Worm (Caenorhabditis elegans) whole organism, L2 larva: ENCODE measurements around the gene nlp-41.

Experiments
- C34F6.9 ChIP-seq: fragments of 150-350 bp; optimal IDR thresholded peaks from 2 replicates; lab custom pipeline; 2014; ENCODE audit warnings: missing biosample characterization, missing genetic modification characterization
- F13H6.1 ChIP-seq: sonication (generic microtip); optimal IDR thresholded peaks from 2 replicates; lab custom pipeline; 2016; ENCODE audit warnings: missing genetic modification characterization, missing compliant biosample characterization
- R02D3.7 ChIP-seq: fragments of 150-350 bp; optimal IDR thresholded peaks from 2 replicates; lab custom pipeline; 2014; ENCODE audit warnings: missing biosample characterization, missing genetic modification characterization
- Y55F3AM.14 ChIP-seq: fragments of 200-800 bp; sonication (Bioruptor generic); optimal IDR thresholded peaks from 2 replicates; lab custom pipeline; 2018; ENCODE audit warnings: mild to moderate bottlenecking, missing genetic modification characterization, missing compliant biosample characterization
- ZK546.5 ChIP-seq: sonication (generic microtip); optimal IDR thresholded peaks from 2 replicates; lab custom pipeline; 2017; ENCODE audit warnings: missing biosample characterization, missing genetic modification characterization
- ama-1 ChIP-seq: fragments of 150-350 bp; optimal IDR thresholded peaks from 2 replicates; lab custom pipeline; 2018; ENCODE audit warnings: inconsistent platforms
- crh-2 ChIP-seq: sonication (generic microtip); optimal IDR thresholded peaks from 2 replicates; lab custom pipeline; 2017; ENCODE audit warnings: missing biosample characterization, missing genetic modification characterization
- elt-3 ChIP-seq: sonication (generic microtip); optimal IDR thresholded peaks from 2 replicates; lab custom pipeline; 2017; ENCODE audit warnings: missing biosample characterization, missing genetic modification characterization
- fos-1 ChIP-seq: fragments of 150-350 bp; optimal IDR thresholded peaks from 2 replicates; lab custom pipeline; 2014; ENCODE audit warnings: missing biosample characterization, missing genetic modification characterization
- gmeb-1 ChIP-seq: fragments of 150-350 bp; optimal IDR thresholded peaks from 2 replicates; lab custom pipeline; 2014; ENCODE audit warnings: missing biosample characterization, missing genetic modification characterization
- lin-13 ChIP-seq: fragments of 150-350 bp; optimal IDR thresholded peaks from 2 replicates; lab custom pipeline; 2014; ENCODE audit warnings: missing biosample characterization, missing genetic modification reagents, missing genetic modification characterization
- lin-39 ChIP-seq: fragments of 150-350 bp; optimal IDR thresholded peaks from 2 replicates; lab custom pipeline; 2014; ENCODE audit warnings: missing biosample characterization, missing genetic modification reagents, missing genetic modification characterization
- lsy-2 ChIP-seq, 2 experiments: fragments of 150-350 bp in 1 of 2; sonication (generic microtip) in 1 of 2; optimal IDR thresholded peaks; 2 replicates each; lab custom pipeline; 2014 to 2017; ENCODE audit warnings: missing biosample characterization in 2 of 2, missing genetic modification characterization in 2 of 2
- mab-5 ChIP-seq: fragments of 150-350 bp; optimal IDR thresholded peaks from 2 replicates; lab custom pipeline; 2014; ENCODE audit warnings: missing biosample characterization, missing genetic modification characterization
- mbf-1 ChIP-seq: sonication (generic microtip); optimal IDR thresholded peaks from 2 replicates; lab custom pipeline; 2017; ENCODE audit warnings: missing biosample characterization, missing genetic modification characterization
- mdl-1 ChIP-seq, 2 experiments: fragments of 150-350 bp in 1 of 2; sonication (generic microtip) in 1 of 2; optimal IDR thresholded peaks; 2 replicates each; lab custom pipeline; 2017; ENCODE audit warnings: missing biosample characterization in 2 of 2, missing genetic modification characterization in 2 of 2
- nhr-11 ChIP-seq: fragments of 150-350 bp; optimal IDR thresholded peaks from 2 replicates; lab custom pipeline; 2014; ENCODE audit warnings: missing biosample characterization, missing genetic modification characterization
- nhr-129 ChIP-seq: fragments of 150-350 bp; optimal IDR thresholded peaks from 2 replicates; lab custom pipeline; 2014; ENCODE audit warnings: missing biosample characterization, missing genetic modification characterization
- nhr-21 ChIP-seq: fragments of 150-350 bp; optimal IDR thresholded peaks from 2 replicates; lab custom pipeline; 2014; ENCODE audit warnings: missing biosample characterization, missing genetic modification characterization
- nhr-23 ChIP-seq: fragments of 150-350 bp; optimal IDR thresholded peaks from 2 replicates; lab custom pipeline; 2014; ENCODE audit warnings: missing biosample characterization, missing genetic modification reagents, missing genetic modification characterization
- nhr-237 ChIP-seq: fragments of 150-350 bp; optimal IDR thresholded peaks from 2 replicates; lab custom pipeline; 2014; ENCODE audit warnings: missing biosample characterization, missing genetic modification characterization
- nhr-25 ChIP-seq: fragments of 150-350 bp; sonication (generic microtip); optimal IDR thresholded peaks from 3 replicates; lab custom pipeline; 2014; ENCODE audit warnings: missing biosample characterization, missing genetic modification characterization
- nhr-6 ChIP-seq: fragments of 150-350 bp; optimal IDR thresholded peaks from 2 replicates; lab custom pipeline; 2014; ENCODE audit warnings: missing biosample characterization, missing genetic modification characterization
- nhr-77 ChIP-seq: fragments of 150-350 bp; optimal IDR thresholded peaks from 2 replicates; lab custom pipeline; 2014; ENCODE audit warnings: missing biosample characterization, missing genetic modification characterization
- peb-1 ChIP-seq: fragments of 150-350 bp; optimal IDR thresholded peaks from 2 replicates; lab custom pipeline; 2014; ENCODE audit warnings: missing biosample characterization, missing genetic modification characterization
- sem-4 ChIP-seq: fragments of 150-350 bp; optimal IDR thresholded peaks from 2 replicates; lab custom pipeline; 2014; ENCODE audit warnings: missing biosample characterization, missing genetic modification reagents, missing genetic modification characterization
- skn-1 ChIP-seq: sonication (generic microtip); optimal IDR thresholded peaks from 2 replicates; lab custom pipeline; 2017; ENCODE audit warnings: missing biosample characterization, missing genetic modification characterization
- sma-3 ChIP-seq: sonication (generic microtip); optimal IDR thresholded peaks from 2 replicates; lab custom pipeline; 2016; ENCODE audit warnings: missing genetic modification reagents, missing genetic modification characterization, missing compliant biosample characterization
- sma-9 ChIP-seq, 2 experiments: fragments of 150-350 bp in 1 of 2; sonication (generic microtip) in 1 of 2; optimal IDR thresholded peaks; 2 replicates each; lab custom pipeline; 2014 to 2016; ENCODE audit warnings: missing genetic modification characterization in 2 of 2, mild to moderate bottlenecking in 1 of 2, missing biosample characterization in 1 of 2, missing compliant biosample characterization in 1 of 2, missing genetic modification reagents in 1 of 2, moderate library complexity in 1 of 2
- snpc-4 ChIP-seq: fragments of 150-350 bp; optimal IDR thresholded peaks from 2 replicates; lab custom pipeline; 2014; ENCODE audit warnings: missing biosample characterization, missing genetic modification characterization
- unc-39 ChIP-seq: fragments of 150-350 bp; optimal IDR thresholded peaks from 2 replicates; lab custom pipeline; 2014; ENCODE audit warnings: missing biosample characterization, missing genetic modification characterization
- unc-55 ChIP-seq: fragments of 150-350 bp; sonication (generic microtip); optimal IDR thresholded peaks from 3 replicates; lab custom pipeline; 2014; ENCODE audit warnings: missing biosample characterization, missing genetic modification reagents, missing genetic modification characterization
- unc-62 ChIP-seq: fragments of 150-350 bp; optimal IDR thresholded peaks from 2 replicates; lab custom pipeline; 2014; ENCODE audit warnings: missing biosample characterization, missing genetic modification reagents, missing genetic modification characterization
- zag-1 ChIP-seq: fragments of 150-350 bp; optimal IDR thresholded peaks from 2 replicates; lab custom pipeline; 2014; ENCODE audit warnings: missing biosample characterization, missing genetic modification characterization
- ztf-4 ChIP-seq: fragments of 150-350 bp; optimal IDR thresholded peaks from 2 replicates; lab custom pipeline; 2014; ENCODE audit warnings: missing biosample characterization, missing genetic modification characterization

The nlp-41 gene

DNA sequence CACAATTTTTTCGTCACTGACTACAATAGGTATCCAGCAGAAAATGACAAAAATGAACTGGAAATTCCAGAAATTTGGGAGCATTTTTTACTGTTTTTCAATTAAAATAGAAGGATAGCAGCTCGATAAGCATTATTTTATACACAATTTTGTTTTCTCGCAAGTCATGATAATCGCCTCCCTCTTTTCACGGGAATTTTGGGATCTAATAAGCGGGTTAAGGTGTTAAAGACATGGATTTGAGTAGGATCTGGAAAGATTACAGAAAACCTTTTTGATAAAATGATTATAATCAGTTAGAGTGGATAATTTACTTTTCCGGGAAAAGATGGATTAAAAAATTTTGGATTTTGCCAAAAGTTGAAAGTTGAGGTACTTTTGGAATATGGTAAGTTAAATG is 2.0 kb upstream of the nlp-41 start, which contains the start of gene gcy-29:
Gene gcy-29, minus strand, starts transcription at position 101 of the 400 bp plus-strand sequence.
- TF ChIP-seq zag-1 (tag; lab: Kevin White, UChicago) (no peak), mbf-1 (tag; lab: Kevin White, UChicago) (no peak), lin-39 (no peak), skn-1 (tag; lab: Kevin White, UChicago) (no peak)

DNA sequence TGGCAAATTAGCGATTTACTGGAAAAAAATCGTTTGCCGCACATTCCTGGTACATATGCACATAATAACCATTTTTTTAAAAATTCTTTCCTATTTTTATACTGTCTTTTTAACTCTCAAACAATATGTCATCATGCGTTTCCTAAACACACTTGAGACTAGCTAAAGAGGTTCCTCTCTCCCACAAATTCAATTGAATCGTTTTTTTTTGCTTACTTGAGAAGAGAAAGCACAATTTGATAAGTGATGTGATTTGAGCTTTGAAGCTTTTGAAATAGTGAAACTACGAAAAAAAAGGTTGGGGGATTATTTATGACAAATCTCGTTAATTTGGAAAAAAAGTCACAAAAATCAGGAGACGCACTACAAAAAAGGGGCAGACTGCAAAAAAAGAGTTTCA is 4.3 kb downstream of the nlp-41 start:
- TF ChIP-seq nhr-237 (tag; lab: Kevin White, UChicago) (no peak), fos-1 (tag; lab: Kevin White, UChicago) (no peak), peb-1 (tag; lab: Kevin White, UChicago) (no peak), nhr-23 (tag; lab: Kevin White, UChicago) (no peak), F13H6.1 (no peak), sma-3 (GFP tag; lab: Kevin White, UChicago) (no peak), C34F6.9 (no peak), R02D3.7 (tag; lab: Kevin White, UChicago) (no peak), Y55F3AM.14 (GFP tag; lab: Kevin White, UChicago) (no peak), nhr-11 (tag; lab: Kevin White, UChicago) (no peak), sma-9 (GFP tag; optimal IDR thresholded peaks at IDR 0.05; lab: Kevin White, UChicago) (no peak), sma-9 (tag; optimal IDR thresholded peaks at IDR 0.05; lab: Kevin White, UChicago) (no peak), nhr-21 (tag; lab: Kevin White, UChicago) (no peak), nhr-6 (tag; lab: Kevin White, UChicago) (no peak), elt-3 (no peak), unc-39 (tag; lab: Kevin White, UChicago) (no peak), skn-1 (tag; lab: Kevin White, UChicago) (no peak), unc-55 (no peak), unc-62 (no peak), ama-1 (lab: Kevin White, UChicago) (no peak)

DNA sequence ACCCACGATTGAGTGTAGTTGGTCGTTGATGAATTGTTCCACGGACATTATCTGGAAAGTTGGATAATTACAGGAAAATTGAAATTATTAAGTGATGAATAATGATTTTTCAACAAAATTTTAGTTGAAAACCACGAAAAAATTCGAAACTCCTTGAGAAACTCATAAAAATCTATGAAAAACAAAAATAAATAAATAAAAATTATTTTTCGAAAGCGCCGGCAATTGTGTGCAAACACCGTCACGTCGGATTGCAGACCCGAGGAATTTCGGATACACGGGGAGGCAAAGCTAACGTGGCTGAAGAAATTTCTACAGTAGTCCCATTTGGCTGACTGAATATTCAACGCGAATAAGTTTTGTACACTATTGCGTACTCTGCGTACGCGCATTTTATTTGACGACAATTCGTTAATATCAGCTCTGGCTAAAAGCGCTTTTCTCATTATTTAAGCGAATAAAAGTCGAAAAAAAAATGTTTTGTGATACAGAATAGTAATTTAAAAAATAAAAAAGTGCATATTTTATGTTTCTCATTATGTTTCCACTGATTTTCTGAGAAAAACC is 10.9 kb downstream of the nlp-41 start, which contains the start of gene mog-4:
Gene mog-4, minus strand, starts transcription at position 51 of the 567 bp plus-strand sequence.
- TF ChIP-seq mab-5 (tag; lab: Kevin White, UChicago) (peak; percentile 67), lin-13 (peak; percentile 92), Y55F3AM.14 (GFP tag; lab: Kevin White, UChicago) (peak; percentile 87), nhr-129 (tag; lab: Kevin White, UChicago) (peak; percentile 69), R02D3.7 (tag; lab: Kevin White, UChicago) (peak; percentile 21), lsy-2 (tag; optimal IDR thresholded peaks at IDR 0.05; lab: Kevin White, UChicago) (peak; percentile 96 to 99), crh-2 (tag; lab: Kevin White, UChicago) (peak; percentile 87), ztf-4 (peak; percentile 46), F13H6.1 (peak; percentile 94), sma-3 (GFP tag; lab: Kevin White, UChicago) (peak; percentile 99), nhr-25 (tag; lab: Kevin White, UChicago) (peak; percentile 87), nhr-21 (tag; lab: Kevin White, UChicago) (peak; percentile 91), mdl-1 (tag; optimal IDR thresholded peaks at IDR 0.05; lab: Kevin White, UChicago) (peak in 1 of 2 experiments; percentile 80), ZK546.5 (tag; lab: Kevin White, UChicago) (peak; percentile 74), nhr-6 (tag; lab: Kevin White, UChicago) (peak; percentile 73), snpc-4 (tag; lab: Kevin White, UChicago) (peak; percentile 60), nhr-237 (tag; lab: Kevin White, UChicago) (peak; percentile 67), C34F6.9 (peak; percentile 85), unc-55 (peak; percentile 84), sem-4 (tag; lab: Kevin White, UChicago) (peak; percentile 17), zag-1 (tag; lab: Kevin White, UChicago) (peak; percentile 56), fos-1 (tag; lab: Kevin White, UChicago) (peak; percentile 81), gmeb-1 (tag; lab: Kevin White, UChicago) (peak; percentile 81), nhr-77 (tag; lab: Kevin White, UChicago) (peak; percentile 92)

DNA sequence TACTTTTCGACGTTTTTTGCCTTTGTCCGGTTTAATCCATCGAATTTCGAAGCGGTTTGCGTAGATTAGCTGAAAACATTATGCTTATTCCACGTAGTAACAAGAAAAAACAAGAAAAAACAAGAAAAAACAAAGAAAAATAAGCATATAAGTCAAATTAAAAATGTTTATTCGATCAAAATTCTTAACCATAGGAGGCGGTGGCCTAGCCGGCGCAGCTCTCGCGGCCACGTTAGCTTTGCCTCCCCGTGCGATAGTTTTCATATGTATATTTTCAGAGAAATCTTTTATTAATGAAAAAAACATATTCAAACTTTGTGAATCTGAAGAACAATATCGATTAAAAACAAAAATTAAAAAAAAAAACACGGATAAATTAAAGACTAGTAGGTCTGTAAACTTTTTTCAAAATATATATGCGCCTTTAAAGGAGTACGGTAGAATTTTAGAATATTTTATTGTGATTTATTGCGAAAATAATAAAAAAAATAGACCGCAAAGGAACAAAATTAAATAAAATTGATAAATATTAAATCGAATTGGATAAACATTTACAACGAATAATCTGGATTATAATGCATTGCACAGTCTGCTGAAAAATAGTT is 13.2 kb downstream of the nlp-41 start:
- TF ChIP-seq sma-3 (GFP tag; lab: Kevin White, UChicago) (peak; percentile 27), unc-55 (peak; percentile 23), lsy-2 (tag; optimal IDR thresholded peaks at IDR 0.05; lab: Kevin White, UChicago) (peak; percentile 16 to 93)
